Worm (Caenorhabditis elegans): ENCODE measurements around the gene C43F9.4.

- no peak for TF ChIP-seq ama-1 (optimal IDR thresholded peaks at IDR 0.05)
- TF ChIP-seq ets-7 (tag; optimal IDR thresholded peaks at IDR 0.05), result no peak
- TF ChIP-seq scrt-1 (GFP tag; IDR thresholded peaks at IDR 0.05), result no peak
- no peak for TF ChIP-seq B0310.2 (tag; optimal IDR thresholded peaks at IDR 0.05)
- TF ChIP-seq sea-1 (GFP tag; conservative IDR thresholded peaks at IDR 0.05), result no peak
- TF ChIP-seq hmbx-1 (tag; optimal IDR thresholded peaks at IDR 0.05), result no peak
- TF ChIP-seq ceh-36 (tag; optimal IDR thresholded peaks at IDR 0.05), result no peak
- TF ChIP-seq tbx-11 (GFP tag; IDR thresholded peaks at IDR 0.05), result no peak
- TF ChIP-seq hmg-4 (GFP tag; optimal IDR thresholded peaks at IDR 0.05), result no peak
These were observed 15.5 kb downstream of the C43F9.4 start for ce11 chrIV:10573471-10573870.

Measured in whole organism, early embryonic.